Fruit fly (Drosophila melanogaster) Kc167 (cell line): Measurements from ENCODE around the gene f.

Experiments
- Myc ChIP-seq: fragments of >200 bp; optimal IDR thresholded peaks from 2 replicates; lab custom pipeline; 2017; ENCODE audit warnings: missing external identifiers
- Sin3A ChIP-seq: fragments of >200 bp; optimal IDR thresholded peaks from 2 replicates; lab custom pipeline; 2018; ENCODE audit warnings: missing external identifiers
- h ChIP-seq: fragments of >200 bp; optimal IDR thresholded peaks from 3 replicates; lab custom pipeline; 2018; ENCODE audit warnings: missing external identifiers
- psq ChIP-seq: fragments of >200 bp; optimal IDR thresholded peaks from 2 replicates; lab custom pipeline; 2017; ENCODE audit warnings: missing external identifiers
- ttk ChIP-seq: sonication (Bioruptor generic); optimal IDR thresholded peaks from 2 replicates; lab custom pipeline; 2017; ENCODE audit warnings: missing external identifiers

DNA sequence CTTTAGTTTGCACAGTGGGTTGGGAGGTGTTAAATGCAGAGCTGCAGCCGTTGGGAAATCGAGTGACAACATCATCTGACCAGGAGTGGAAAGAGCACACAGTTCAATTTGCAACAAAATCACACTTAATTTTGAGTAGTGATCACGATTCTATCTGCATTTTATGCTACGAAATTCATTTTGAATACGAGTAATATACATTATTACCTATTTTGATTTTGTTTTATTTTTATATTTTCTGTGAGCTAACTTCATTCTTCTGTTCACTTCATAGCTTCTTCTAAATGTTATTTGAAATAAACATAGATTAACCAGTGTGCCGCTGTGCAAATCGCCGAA, 6.1 kb upstream of the f start, which contains the start of gene CG10598:
- TF ChIP-seq Sin3A (lab: Kevin White, UChicago) = no peak
- TF ChIP-seq ttk = no peak
- no peak for TF ChIP-seq psq (lab: Kevin White, UChicago)
- TF ChIP-seq Myc = no peak
- TF ChIP-seq h (lab: Kevin White, UChicago) = no peak
